Fruit fly (Drosophila melanogaster) whole organism, prepupa: ENCODE measurements around the gene CG34436.

Experiments used
- Blimp-1 ChIP-seq: fragments of 200-800 bp; sonication (Bioruptor generic); optimal IDR thresholded peaks from 3 replicates; lab custom pipeline; 2017; ENCODE audit warnings: missing biosample characterization, missing genetic modification characterization, mild to moderate bottlenecking, moderate library complexity, missing genetic modification reagents
- CG11294 ChIP-seq: fragments of 200-800 bp; sonication (Bioruptor generic); IDR thresholded peaks from 2 replicates; pipeline ENCODE4 v1.3.6; 2022; ENCODE audit warnings: missing biosample characterization, missing genetic modification characterization
- CG11902 ChIP-seq: fragments of 200-800 bp; sonication (Bioruptor generic); optimal IDR thresholded peaks from 3 replicates; lab custom pipeline; 2016; ENCODE audit warnings: missing biosample characterization, missing genetic modification characterization
- CG15336 ChIP-seq: fragments of 200-800 bp; sonication (Bioruptor generic); IDR thresholded peaks from 2 replicates; pipeline ENCODE4 v1.3.6; 2022; ENCODE audit warnings: missing biosample characterization, missing genetic modification characterization
- CG16779 ChIP-seq: fragments of 200-800 bp; sonication (Bioruptor generic); optimal IDR thresholded peaks from 3 replicates; lab custom pipeline; 2017; ENCODE audit warnings: missing biosample characterization, mild to moderate bottlenecking, missing genetic modification characterization
- CG3032 ChIP-seq: fragments of 200-800 bp; optimal IDR thresholded peaks from 2 replicates; lab custom pipeline; 2019; ENCODE audit warnings: missing biosample characterization, mild to moderate bottlenecking, missing genetic modification characterization, moderate library complexity
- CG31627 ChIP-seq: fragments of 200-800 bp; sonication (Bioruptor generic); optimal IDR thresholded peaks from 3 replicates; lab custom pipeline; 2016; ENCODE audit warnings: missing biosample characterization, missing genetic modification characterization
- CG32006 ChIP-seq: fragments of 200-800 bp; sonication (Bioruptor generic); optimal IDR thresholded peaks from 3 replicates; lab custom pipeline; 2017; ENCODE audit warnings: missing biosample characterization, mild to moderate bottlenecking, missing genetic modification characterization
- CG34406 ChIP-seq: fragments of 200-800 bp; sonication (Bioruptor generic); optimal IDR thresholded peaks from 3 replicates; lab custom pipeline; 2016; ENCODE audit warnings: missing biosample characterization, missing genetic modification characterization
- CG6808 ChIP-seq: fragments of 200-800 bp; sonication (Bioruptor generic); optimal IDR thresholded peaks from 3 replicates; lab custom pipeline; 2017; ENCODE audit warnings: missing biosample characterization, missing genetic modification characterization, mild to moderate bottlenecking, moderate library complexity, missing genetic modification reagents
- CG7368 ChIP-seq: fragments of 200-800 bp; sonication (Bioruptor generic); optimal IDR thresholded peaks from 3 replicates; lab custom pipeline; 2016; ENCODE audit warnings: missing biosample characterization, missing genetic modification characterization
- CG8119 ChIP-seq: fragments of 200-800 bp; sonication (Bioruptor generic); IDR thresholded peaks from 3 replicates; pipeline ENCODE4 v1.3.6; 2022; ENCODE audit warnings: missing biosample characterization, missing genetic modification characterization
- CG8632 ChIP-seq: fragments of 200-800 bp; sonication (Bioruptor generic); optimal IDR thresholded peaks from 3 replicates; lab custom pipeline; 2016; ENCODE audit warnings: missing biosample characterization, missing genetic modification characterization
- CG9139 ChIP-seq: fragments of 200-800 bp; sonication (Bioruptor generic); optimal IDR thresholded peaks from 3 replicates; lab custom pipeline; 2017; ENCODE audit warnings: missing biosample characterization, mild to moderate bottlenecking, missing genetic modification characterization
- Eip75B ChIP-seq: fragments of 200-800 bp; sonication (Bioruptor generic); optimal IDR thresholded peaks from 3 replicates; lab custom pipeline; 2016; ENCODE audit warnings: missing biosample characterization, missing genetic modification characterization
- Eip78C ChIP-seq: fragments of 200-800 bp; sonication (Bioruptor generic); peaks from one replicate; lab custom pipeline; 2016; ENCODE audit warnings: missing biosample characterization, missing genetic modification characterization
- Eip93F ChIP-seq: fragments of 200-800 bp; sonication (Bioruptor generic); optimal IDR thresholded peaks from 2 replicates; lab custom pipeline; 2016; ENCODE audit warnings: missing biosample characterization, mild to moderate bottlenecking, missing genetic modification characterization
- Ets21C ChIP-seq: fragments of 200-800 bp; sonication (Bioruptor generic); optimal IDR thresholded peaks from 3 replicates; lab custom pipeline; 2016; ENCODE audit warnings: missing biosample characterization, missing genetic modification characterization
- Ets96B ChIP-seq: fragments of 200-800 bp; optimal IDR thresholded peaks from 2 replicates; lab custom pipeline; 2019; ENCODE audit warnings: missing biosample characterization, mild to moderate bottlenecking, missing genetic modification characterization, moderate library complexity
- Gug ChIP-seq: fragments of 200-800 bp; sonication (Bioruptor generic); IDR thresholded peaks from 2 replicates; pipeline ENCODE4 v1.3.6; 2022; ENCODE audit warnings: missing biosample characterization, missing genetic modification characterization
- Hr39 ChIP-seq: fragments of 200-800 bp; sonication (Bioruptor generic); optimal IDR thresholded peaks from 2 replicates; lab custom pipeline; 2016; ENCODE audit warnings: missing biosample characterization, missing genetic modification characterization
- Hr4 ChIP-seq: fragments of 200-800 bp; sonication (Bioruptor generic); optimal IDR thresholded peaks from 3 replicates; lab custom pipeline; 2016; ENCODE audit warnings: missing biosample characterization, missing genetic modification characterization
- Sox15 ChIP-seq: fragments of 200-800 bp; sonication (Bioruptor generic); optimal IDR thresholded peaks from 3 replicates; lab custom pipeline; 2016; ENCODE audit warnings: missing biosample characterization, missing genetic modification characterization
- achi ChIP-seq: fragments of 200-800 bp; sonication (Bioruptor generic); optimal IDR thresholded peaks from 3 replicates; lab custom pipeline; 2016; ENCODE audit warnings: missing biosample characterization, missing genetic modification characterization
- acj6 ChIP-seq: fragments of 200-800 bp; sonication (Bioruptor generic); optimal IDR thresholded peaks from 3 replicates; lab custom pipeline; 2016; ENCODE audit warnings: missing biosample characterization, missing genetic modification characterization
- cyc ChIP-seq: fragments of 200-800 bp; sonication (Bioruptor generic); optimal IDR thresholded peaks from 3 replicates; lab custom pipeline; 2016; ENCODE audit warnings: missing biosample characterization, missing genetic modification characterization
- eg ChIP-seq: fragments of 200-800 bp; sonication (Bioruptor generic); IDR thresholded peaks from 3 replicates; pipeline ENCODE4 v1.3.6; 2022; ENCODE audit warnings: missing biosample characterization, missing genetic modification characterization
- esn ChIP-seq: fragments of 200-800 bp; sonication (Bioruptor generic); optimal IDR thresholded peaks from 2 replicates; lab custom pipeline; 2016; ENCODE audit warnings: missing biosample characterization, mild to moderate bottlenecking, missing genetic modification characterization, moderate library complexity
- fd59A ChIP-seq: fragments of 200-800 bp; sonication (Bioruptor generic); optimal IDR thresholded peaks from 2 replicates; lab custom pipeline; 2017; ENCODE audit warnings: missing biosample characterization, mild to moderate bottlenecking, missing genetic modification characterization, missing genetic modification reagents
- fd85E ChIP-seq: fragments of 200-800 bp; sonication (Bioruptor generic); optimal IDR thresholded peaks from 3 replicates; lab custom pipeline; 2016; ENCODE audit warnings: missing biosample characterization, missing genetic modification characterization
- fkh ChIP-seq: fragments of 200-800 bp; sonication (Bioruptor generic); optimal IDR thresholded peaks from 3 replicates; lab custom pipeline; 2017; ENCODE audit warnings: missing biosample characterization, mild to moderate bottlenecking, missing genetic modification characterization, moderate library complexity
- lz ChIP-seq: fragments of 200-800 bp; sonication (Bioruptor generic); optimal IDR thresholded peaks from 3 replicates; lab custom pipeline; 2016; ENCODE audit warnings: missing biosample characterization, missing genetic modification characterization
- salr ChIP-seq, 2 experiments: fragments of 200-800 bp; sonication (Bioruptor generic); optimal IDR thresholded peaks; 3 replicates each; lab custom pipeline; 2016 to 2018; ENCODE audit warnings: missing biosample characterization in 2 of 2, missing genetic modification characterization in 2 of 2, mild to moderate bottlenecking in 1 of 2
- svp ChIP-seq: fragments of 200-800 bp; sonication (Bioruptor generic); peaks from one replicate; lab custom pipeline; 2016; ENCODE audit warnings: missing biosample characterization, missing genetic modification characterization
- topi ChIP-seq: fragments of 200-800 bp; sonication (Bioruptor generic); optimal IDR thresholded peaks from 3 replicates; lab custom pipeline; 2016; ENCODE audit warnings: missing biosample characterization, missing genetic modification characterization

Gene CG34436

dm6 chr3R:28236158-28236557 is 46.2 kb upstream of the CG34436 start (continued):
- TF ChIP-seq Eip75B (peak; percentile 29), eg (GFP tag; lab: Robert Waterston, UW) (0 out of 3 replicates have a peak, but pooled peaks have one; percentile 27), CG11294 (GFP tag; lab: Robert Waterston, UW) (no peak), CG15336 (GFP tag; lab: Robert Waterston, UW) (no peak), fkh (no peak), svp (peak; percentile 83), Hr4 (GFP tag; lab: Kevin White, UChicago) (peak; percentile 24), fd59A (GFP tag; lab: Kevin White, UChicago) (no peak), CG9139 (no peak), salr (GFP tag; optimal IDR thresholded peaks at IDR 0.05; lab: Kevin White, UChicago) (no peak)
- TF ChIP-seq, all 60 proteins: peak for 25

- TF ChIP-seq CG6808 (GFP tag; lab: Kevin White, UChicago) (no peak), lz (GFP tag; lab: Kevin White, UChicago) (no peak), Hr4 (GFP tag; lab: Kevin White, UChicago) (no peak), Eip93F (GFP tag; lab: Kevin White, UChicago) (no peak), esn (GFP tag; lab: Kevin White, UChicago) (no peak), Blimp-1 (GFP tag; lab: Kevin White, UChicago) (no peak), topi (GFP tag; lab: Kevin White, UChicago) (no peak), salr (GFP tag; optimal IDR thresholded peaks at IDR 0.05; lab: Kevin White, UChicago) (no peak), Ets96B (tag; lab: Kevin White, UChicago) (no peak), CG11294 (GFP tag; lab: Robert Waterston, UW) (no peak), CG16779 (no peak), fkh (no peak), CG8119 (GFP tag; lab: Robert Waterston, UW) (no peak), svp (no peak), eg (GFP tag; lab: Robert Waterston, UW) (no peak), CG32006 (GFP tag; lab: Kevin White, UChicago) (no peak), CG3032 (tag; lab: Kevin White, UChicago) (no peak), CG8632 (GFP tag; lab: Kevin White, UChicago) (no peak), Hr39 (GFP tag; lab: Kevin White, UChicago) (no peak), fd85E (GFP tag; lab: Kevin White, UChicago) (no peak)
These were observed 44.6 kb upstream of the CG34436 start for dm6 chr3R:28237797-28238196.

dm6 chr3R:28263522-28263921 is 18.9 kb upstream of the CG34436 start, which contains the start of gene CG43125:
TSS of gene CG43125 (minus strand) at chr3R:28263622.
- no peak for TF ChIP-seq CG7368 (GFP tag; lab: Kevin White, UChicago)
- no peak for TF ChIP-seq Ets21C (GFP tag; lab: Kevin White, UChicago)
- TF ChIP-seq acj6 (GFP tag; lab: Kevin White, UChicago) = no peak
- no peak for TF ChIP-seq fkh
- TF ChIP-seq CG34406 (GFP tag; lab: Kevin White, UChicago) = no peak
- TF ChIP-seq Eip78C (GFP tag; lab: Kevin White, UChicago) = no peak
- TF ChIP-seq Gug (GFP tag; lab: Robert Waterston, UW) = no peak
- TF ChIP-seq Ets96B (tag; lab: Kevin White, UChicago) = no peak
- no peak for TF ChIP-seq CG11902 (GFP tag; lab: Kevin White, UChicago)
- TF ChIP-seq Sox15 (GFP tag; lab: Kevin White, UChicago) = no peak
- no peak for TF ChIP-seq CG9139
- TF ChIP-seq CG16779 = no peak
- no peak for TF ChIP-seq achi
- TF ChIP-seq CG31627 (GFP tag; lab: Kevin White, UChicago) = no peak

- TF ChIP-seq svp (peak; percentile 59), achi (no peak)
These were observed 17.7 kb upstream of the CG34436 start, which contains the start of gene CG43124 for dm6 chr3R:28264673-28265072. TSS of gene CG43124 (minus strand) at chr3R:28264773.

- TF ChIP-seq cyc = no peak
- TF ChIP-seq acj6 (GFP tag; lab: Kevin White, UChicago) = no peak
- peak; percentile 2 for TF ChIP-seq svp
- TF ChIP-seq CG3032 (tag; lab: Kevin White, UChicago) = no peak
- TF ChIP-seq, all 60 proteins: peak for 1
These were observed 1.0 kb downstream of the CG34436 start, which contains the start of gene CG34437 for dm6 chr3R:28283419-28283818. TSS of gene CG34437 (plus strand) at chr3R:28283719.
